Fruit fly (Drosophila melanogaster) whole organism, pupa: ENCODE results near the gene CG14443.

Source experiments
- CG10348 ChIP-seq: fragments of 200-800 bp; sonication (Bioruptor generic); IDR thresholded peaks from 2 replicates; pipeline ENCODE4 v1.3.6; 2022; ENCODE audit warnings: missing biosample characterization, missing genetic modification characterization
- CG34367 ChIP-seq: fragments of 200-800 bp; sonication (Bioruptor generic); optimal IDR thresholded peaks from 2 replicates; lab custom pipeline; 2018; ENCODE audit warnings: missing biosample characterization, mild to moderate bottlenecking, missing genetic modification characterization
- CG8159 ChIP-seq: fragments of 200-800 bp; sonication (Bioruptor generic); optimal IDR thresholded peaks from 3 replicates; lab custom pipeline; 2018; ENCODE audit warnings: missing biosample characterization, mild to moderate bottlenecking, missing genetic modification characterization, moderate library complexity
- EcR ChIP-seq: fragments of 200-800 bp; sonication (Bioruptor generic); optimal IDR thresholded peaks from 3 replicates; lab custom pipeline; 2019; ENCODE audit warnings: missing biosample characterization, missing genetic modification characterization, mild to moderate bottlenecking, moderate library complexity, missing genetic modification reagents
- Ets98B ChIP-seq: fragments of 200-800 bp; sonication (Bioruptor generic); IDR thresholded peaks from 2 replicates; pipeline ENCODE4 v1.3.6; 2022; ENCODE audit warnings: missing biosample characterization, missing genetic modification characterization
- Pif1A ChIP-seq: fragments of 200-800 bp; sonication (Bioruptor generic); optimal IDR thresholded peaks from 3 replicates; lab custom pipeline; 2016; ENCODE audit warnings: missing biosample characterization, missing genetic modification characterization

- TF ChIP-seq Pif1A (GFP tag; lab: Kevin White, UChicago) (no peak), Ets98B (GFP tag; lab: Robert Waterston, UW) (no peak), EcR (no peak), CG8159 (tag; lab: Kevin White, UChicago) (no peak), CG10348 (no peak), CG34367 (tag; lab: Kevin White, UChicago) (no peak)
Observed at dm6 chrX:6661392-6661837, 27.7 kb downstream of the CG14443 start, which contains the start of the genes CG3224 and Ctr1A.
